Fruit fly (Drosophila melanogaster): ENCODE data around the gene Pfdn4.

Gene Pfdn4

DNA sequence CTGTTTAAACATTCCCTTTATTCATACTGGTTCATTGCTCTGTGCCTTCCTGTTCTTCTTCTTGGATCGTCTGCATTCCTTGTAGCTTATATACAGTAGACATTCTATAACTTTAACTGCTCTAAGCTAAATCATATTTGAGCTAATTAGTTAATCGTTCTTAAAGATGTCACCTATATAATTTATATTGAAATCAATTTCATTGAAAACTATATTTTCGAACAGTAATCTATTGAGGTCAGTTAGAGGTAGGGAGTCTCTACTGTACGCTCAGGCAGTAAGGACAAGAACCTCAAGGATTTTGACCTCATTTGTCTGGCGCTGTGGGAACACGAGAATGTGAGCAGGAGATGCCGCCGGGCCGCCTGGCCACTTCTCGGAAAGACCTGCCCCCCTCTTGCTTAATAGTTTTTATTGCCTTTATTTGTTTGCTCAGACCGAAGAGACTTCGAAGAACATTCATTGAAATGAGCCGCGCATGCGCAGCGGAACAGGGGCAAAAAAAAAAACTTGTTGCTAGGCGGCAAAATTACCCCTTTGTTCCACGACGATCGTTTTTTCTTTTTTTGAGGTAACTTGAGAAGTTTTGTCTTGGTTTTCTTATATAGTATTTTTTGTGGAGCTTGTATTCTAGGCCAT lies 15.0 kb downstream of the Pfdn4 start (continued):
- TF ChIP-seq Fer3 (tag; optimal IDR thresholded peaks at IDR 0.05) = peak; percentile 1
- no peak for TF ChIP-seq CG6765 (GFP tag; optimal IDR thresholded peaks at IDR 0.05)
- peak; percentile 42 for TF ChIP-seq CG17385 (GFP tag; optimal IDR thresholded peaks at IDR 0.05)
- TF ChIP-seq CG11504 (tag; optimal IDR thresholded peaks at IDR 0.05) = peak; percentile 45
- TF ChIP-seq Nf-YA (GFP tag; IDR thresholded peaks at IDR 0.05) = 0 out of 2 replicates have a peak, but pooled peaks have one; percentile 9
- TF ChIP-seq row (GFP tag; IDR thresholded peaks at IDR 0.05) = peak; percentile 55
- peak; percentile 55 for TF ChIP-seq CG9727 (GFP tag; optimal IDR thresholded peaks at IDR 0.05)
- no peak for TF ChIP-seq Gsc (GFP tag; IDR thresholded peaks at IDR 0.05)
- TF ChIP-seq stwl (tag; optimal IDR thresholded peaks at IDR 0.05) = peak; percentile 41
- peak; percentile 95 for TF ChIP-seq sens (GFP tag)
- peak in 1 of 2 experiments; percentile 7 for TF ChIP-seq dpn (GFP tag; optimal IDR thresholded peaks at IDR 0.05)
- peak; percentile 79 for TF ChIP-seq CG10979 (tag; optimal IDR thresholded peaks at IDR 0.05)
- TF ChIP-seq Xrp1 (GFP tag; IDR thresholded peaks at IDR 0.05) = peak; percentile 82
- no peak for TF ChIP-seq CG15011 (GFP tag; optimal IDR thresholded peaks at IDR 0.05)
- peak; percentile 8 for TF ChIP-seq CG30431 (GFP tag; optimal IDR thresholded peaks at IDR 0.05)
- no peak for TF ChIP-seq Hmx (GFP tag; optimal IDR thresholded peaks at IDR 0.05)
- TF ChIP-seq chif (GFP tag; optimal IDR thresholded peaks at IDR 0.05) = peak in 1 of 2 experiments; percentile 42
- peak; percentile 23 for TF ChIP-seq ac (GFP tag; optimal IDR thresholded peaks at IDR 0.05)
- TF ChIP-seq Med (GFP tag) = peak; percentile 58
- TF ChIP-seq br (optimal IDR thresholded peaks at IDR 0.05) = no peak
- TF ChIP-seq CG3838 (GFP tag; optimal IDR thresholded peaks at IDR 0.05) = no peak
- TF ChIP-seq Dbx (GFP tag; IDR thresholded peaks at IDR 0.05) = no peak
- TF ChIP-seq CG9215 (GFP tag; IDR thresholded peaks at IDR 0.05) = no peak
- peak; percentile 49; the same call in 1 of the 3 replicates for TF ChIP-seq ase (GFP tag; IDR thresholded peaks at IDR 0.05)
- TF ChIP-seq CG10147 (GFP tag; optimal IDR thresholded peaks at IDR 0.05) = no peak
- peak; percentile 45 for TF ChIP-seq CG7839 (tag; optimal IDR thresholded peaks at IDR 0.05)
- TF ChIP-seq Blimp-1 (GFP tag; optimal IDR thresholded peaks at IDR 0.05) = peak; percentile 63
- TF ChIP-seq Bteb2 (GFP tag; optimal IDR thresholded peaks at IDR 0.05) = no peak
- peak; percentile 50 for TF ChIP-seq D19A (tag; optimal IDR thresholded peaks at IDR 0.05)
- TF ChIP-seq gsb-n (tag; optimal IDR thresholded peaks at IDR 0.05) = peak; percentile 0
- no peak for TF ChIP-seq wor (GFP tag; IDR thresholded peaks at IDR 0.05)
- TF ChIP-seq Antp (GFP tag; optimal IDR thresholded peaks at IDR 0.05) = no peak
- peak; percentile 1 for TF ChIP-seq CG30403 (GFP tag; optimal IDR thresholded peaks at IDR 0.05)
- peak; percentile 96 for TF ChIP-seq grau (tag; optimal IDR thresholded peaks at IDR 0.05)
- peak; percentile 40 for TF ChIP-seq dmrt99B (tag; optimal IDR thresholded peaks at IDR 0.05)
- peak; percentile 88 for TF ChIP-seq CG8765 (GFP tag; IDR thresholded peaks at IDR 0.05)
- TF ChIP-seq fd102C (GFP tag; optimal IDR thresholded peaks at IDR 0.05) = peak; percentile 73
- TF ChIP-seq Dip2 (GFP tag; IDR thresholded peaks at IDR 0.05) = no peak
- TF ChIP-seq CG6254 (GFP tag; optimal IDR thresholded peaks at IDR 0.05) = peak; percentile 35
- TF ChIP-seq D (optimal IDR thresholded peaks at IDR 0.05) = no peak
- TF ChIP-seq D (GFP tag; optimal IDR thresholded peaks at IDR 0.05) = peak; percentile 34
- TF ChIP-seq CG10431 (GFP tag; optimal IDR thresholded peaks at IDR 0.05) = no peak
- TF ChIP-seq Hr3 (GFP tag; optimal IDR thresholded peaks at IDR 0.05) = peak; percentile 18
- TF ChIP-seq Elba2 (GFP tag; optimal IDR thresholded peaks at IDR 0.05) = no peak
- no peak for TF ChIP-seq prd (optimal IDR thresholded peaks at IDR 0.05)
- peak; percentile 91 for TF ChIP-seq prd (GFP tag; IDR thresholded peaks at IDR 0.05)
- TF ChIP-seq CG17361 (GFP tag; IDR thresholded peaks at IDR 0.05) = peak; percentile 51; the same call in 1 of the 3 replicates
- no peak for TF ChIP-seq CG6683 (GFP tag; optimal IDR thresholded peaks at IDR 0.05)
- peak; percentile 23 for TF ChIP-seq CG33557 (GFP tag; optimal IDR thresholded peaks at IDR 0.05)
- TF ChIP-seq CG16815 (GFP tag; optimal IDR thresholded peaks at IDR 0.05) = peak; percentile 35
- TF ChIP-seq CG15514 (GFP tag; optimal IDR thresholded peaks at IDR 0.05) = no peak
